Fruit fly (Drosophila melanogaster): ENCODE measurements around the gene Gr64e.

Gene Gr64e

dm6 chr3L:4070996-4071379, 39.0 kb downstream of the Gr64e start (continued):
- TF ChIP-seq Ets97D (GFP tag; optimal IDR thresholded peaks at IDR 0.05), result no peak
- TF ChIP-seq gfzf (GFP tag; optimal IDR thresholded peaks at IDR 0.05), result no peak
- TF ChIP-seq sug (tag; optimal IDR thresholded peaks at IDR 0.05), result no peak
- peak; percentile 78 for TF ChIP-seq dysf (GFP tag; IDR thresholded peaks at IDR 0.05)
- TF ChIP-seq Nf-YC (tag; optimal IDR thresholded peaks at IDR 0.05), result no peak
- TF ChIP-seq CG11093 (GFP tag; IDR thresholded peaks at IDR 0.05), result no peak
- no peak for TF ChIP-seq pita (GFP tag; optimal IDR thresholded peaks at IDR 0.05)
- peak; percentile 34; the same call in 1 of the 3 replicates for TF ChIP-seq CG17361 (GFP tag; IDR thresholded peaks at IDR 0.05)
- TF ChIP-seq mld (GFP tag; IDR thresholded peaks at IDR 0.05; ENCODE audit: partially characterized antibody), result no peak
- TF ChIP-seq CG11696 (GFP tag; IDR thresholded peaks at IDR 0.05), result 0 out of 2 replicates have a peak, but pooled peaks have one; percentile 39
- TF ChIP-seq fd96Cb (tag; optimal IDR thresholded peaks at IDR 0.05), result peak; percentile 60
- no peak for TF ChIP-seq CG14965 (GFP tag; optimal IDR thresholded peaks at IDR 0.05; ENCODE audit: borderline replicate concordance)
- no peak for TF ChIP-seq nau (GFP tag; optimal IDR thresholded peaks at IDR 0.05)
- TF ChIP-seq CG17385 (GFP tag; optimal IDR thresholded peaks at IDR 0.05), result peak; percentile 5
- TF ChIP-seq B-H1 (GFP tag; IDR thresholded peaks at IDR 0.05), result peak; percentile 74
- peak; percentile 85 for TF ChIP-seq corto (GFP tag; optimal IDR thresholded peaks at IDR 0.05)
- TF ChIP-seq Bdp1 (GFP tag; optimal IDR thresholded peaks at IDR 0.05), result no peak
- no peak for TF ChIP-seq Lim3 (GFP tag; IDR thresholded peaks at IDR 0.05)
- TF ChIP-seq TFAM (GFP tag; optimal IDR thresholded peaks at IDR 0.05), result no peak
- TF ChIP-seq ac (GFP tag; optimal IDR thresholded peaks at IDR 0.05), result no peak
- no peak for TF ChIP-seq Bteb2 (GFP tag; optimal IDR thresholded peaks at IDR 0.05)
- TF ChIP-seq bigmax (GFP tag; optimal IDR thresholded peaks at IDR 0.05), result no peak
- no peak for TF ChIP-seq zen (tag; optimal IDR thresholded peaks at IDR 0.05)
- peak; percentile 69 for TF ChIP-seq PHDP (tag; optimal IDR thresholded peaks at IDR 0.05)
- peak; percentile 18 for TF ChIP-seq shn (GFP tag; optimal IDR thresholded peaks at IDR 0.05)
- peak; percentile 13; the same call in 1 of the 3 replicates for TF ChIP-seq Optix (GFP tag; IDR thresholded peaks at IDR 0.05)
- TF ChIP-seq CG34422 (GFP tag; IDR thresholded peaks at IDR 0.05), result peak; percentile 6; the same call in 1 of the 3 replicates
- peak; percentile 71 for TF ChIP-seq CG14014 (GFP tag; IDR thresholded peaks at IDR 0.05)
- TF ChIP-seq vvl (GFP tag; IDR thresholded peaks at IDR 0.05), result peak; percentile 82
- peak; percentile 33 for TF ChIP-seq CG4707 (GFP tag; optimal IDR thresholded peaks at IDR 0.05)
- TF ChIP-seq rib (GFP tag; IDR thresholded peaks at IDR 0.05), result 0 out of 2 replicates have a peak, but pooled peaks have one; percentile 10
- TF ChIP-seq Trl (optimal IDR thresholded peaks at IDR 0.05), result no peak
- no peak for TF ChIP-seq Trl (GFP tag; optimal IDR thresholded peaks at IDR 0.05)
- no peak for TF ChIP-seq CG15479 (GFP tag; optimal IDR thresholded peaks at IDR 0.05)
- no peak for TF ChIP-seq Atf-2 (GFP tag; optimal IDR thresholded peaks at IDR 0.05)
- no peak for TF ChIP-seq ERR (GFP tag; optimal IDR thresholded peaks at IDR 0.05)
- peak; percentile 4 for TF ChIP-seq CG14710 (tag; optimal IDR thresholded peaks at IDR 0.05)
- no peak for TF ChIP-seq jumu (GFP tag; optimal IDR thresholded peaks at IDR 0.05)
- TF ChIP-seq gcm2 (GFP tag; optimal IDR thresholded peaks at IDR 0.05), result no peak
- peak; percentile 66 for TF ChIP-seq CG18599 (GFP tag; optimal IDR thresholded peaks at IDR 0.05)
- peak; percentile 23 for TF ChIP-seq tio (GFP tag; optimal IDR thresholded peaks at IDR 0.05)
- TF ChIP-seq Hmr (GFP tag; optimal IDR thresholded peaks at IDR 0.05), result no peak
- no peak for TF ChIP-seq pfk (GFP tag; optimal IDR thresholded peaks at IDR 0.05)
- no peak for TF ChIP-seq CG4360 (GFP tag; IDR thresholded peaks at IDR 0.05)
- no peak for TF ChIP-seq CG34376 (GFP tag; optimal IDR thresholded peaks at IDR 0.05)
- no peak for TF ChIP-seq NC2β (GFP tag; optimal IDR thresholded peaks at IDR 0.05)
- peak; percentile 42 for TF ChIP-seq grau (tag; optimal IDR thresholded peaks at IDR 0.05)
- no peak for TF ChIP-seq sima (GFP tag; optimal IDR thresholded peaks at IDR 0.05)
- TF ChIP-seq stc (GFP tag; IDR thresholded peaks at IDR 0.05), result peak; percentile 76
- no peak for TF ChIP-seq ab (GFP tag; optimal IDR thresholded peaks at IDR 0.05)
- TF ChIP-seq mirr (GFP tag; optimal IDR thresholded peaks at IDR 0.05), result no peak
- TF ChIP-seq CG4854 (GFP tag; optimal IDR thresholded peaks at IDR 0.05), result no peak

Measured in whole organism, embryonic.